Fruit fly (Drosophila melanogaster) whole organism, wandering third instar larva: ENCODE measurements around the gene CG10602.

Experiments used
- Abd-B ChIP-seq: fragments of >200 bp; optimal IDR thresholded peaks from 2 replicates; lab custom pipeline; 2017; ENCODE audit warnings: missing biosample characterization, missing genetic modification characterization
- CG32264 ChIP-seq: fragments of 200-800 bp; sonication (Bioruptor generic); optimal IDR thresholded peaks from 2 replicates; lab custom pipeline; 2016; ENCODE audit warnings: missing biosample characterization, missing genetic modification characterization
- CG9705 ChIP-seq: fragments of 200-800 bp; sonication (Bioruptor generic); optimal IDR thresholded peaks from 2 replicates; lab custom pipeline; 2018; ENCODE audit warnings: missing biosample characterization, mild to moderate bottlenecking, missing genetic modification characterization
- CrebA ChIP-seq: fragments of 200-800 bp; sonication (Bioruptor generic); optimal IDR thresholded peaks from 2 replicates; lab custom pipeline; 2016; ENCODE audit warnings: missing biosample characterization, mild to moderate bottlenecking, missing genetic modification characterization, borderline replicate concordance
- Dfd ChIP-seq: fragments of >200 bp; optimal IDR thresholded peaks from 2 replicates; lab custom pipeline; 2017; ENCODE audit warnings: missing biosample characterization, missing genetic modification characterization
- Dif ChIP-seq: fragments of 200-275, 200-300 bp; sonication (Bioruptor generic); optimal IDR thresholded peaks from 2 replicates; lab custom pipeline; 2018; ENCODE audit warnings: missing biosample characterization, missing genetic modification characterization; ENCODE audit not compliant: partially characterized antibody
- GATAd ChIP-seq: sonication (Bioruptor generic); optimal IDR thresholded peaks from 2 replicates; lab custom pipeline; 2016; ENCODE audit warnings: missing biosample characterization, missing genetic modification characterization
- HLH106 ChIP-seq: fragments of 200-800 bp; optimal IDR thresholded peaks from 3 replicates; lab custom pipeline; 2019; ENCODE audit warnings: missing biosample characterization, mild to moderate bottlenecking, missing genetic modification characterization, moderate library complexity
- Hnf4 ChIP-seq: fragments of 200-800 bp; sonication (Bioruptor generic); optimal IDR thresholded peaks from 2 replicates; lab custom pipeline; 2016; ENCODE audit warnings: missing biosample characterization, mild to moderate bottlenecking, missing genetic modification characterization
- Hr83 ChIP-seq: fragments of 200-300 bp; sonication (Bioruptor generic); optimal IDR thresholded peaks from 2 replicates; lab custom pipeline; 2016; ENCODE audit warnings: missing biosample characterization, mild to moderate bottlenecking, missing genetic modification characterization, moderate library complexity; ENCODE audit not compliant: poor library complexity, severe bottlenecking
- Jra ChIP-seq: sonication (Bioruptor generic); optimal IDR thresholded peaks from 2 replicates; lab custom pipeline; 2016; ENCODE audit warnings: missing biosample characterization, missing genetic modification characterization
- Mio ChIP-seq: sonication (Bioruptor generic); optimal IDR thresholded peaks from 2 replicates; lab custom pipeline; 2016; ENCODE audit warnings: missing biosample characterization, missing genetic modification characterization
- Myc ChIP-seq: fragments of >200 bp; optimal IDR thresholded peaks from 2 replicates; lab custom pipeline; 2017
- N ChIP-seq: fragments of >200 bp; optimal IDR thresholded peaks from 2 replicates; lab custom pipeline; 2018; ENCODE audit warnings: missing biosample characterization, missing external identifiers, missing genetic modification characterization
- OdsH ChIP-seq: fragments of 200-800 bp; sonication (Bioruptor generic); optimal IDR thresholded peaks from 2 replicates; lab custom pipeline; 2016; ENCODE audit warnings: missing biosample characterization, mild to moderate bottlenecking, missing genetic modification characterization
- Rel ChIP-seq, 2 experiments: fragments of 200-800 bp; sonication (Bioruptor generic) in 1 of 2; optimal IDR thresholded peaks; 2 replicates in 1 of 2; 3 replicates in 1 of 2; lab custom pipeline; 2016 to 2019; ENCODE audit warnings: mild to moderate bottlenecking in 2 of 2, missing biosample characterization in 2 of 2, missing genetic modification characterization in 2 of 2, moderate library complexity in 1 of 2
- Sp1 ChIP-seq: fragments of 200-800 bp; sonication (Bioruptor generic); optimal IDR thresholded peaks from 3 replicates; lab custom pipeline; 2019; ENCODE audit warnings: missing biosample characterization, mild to moderate bottlenecking, missing genetic modification characterization, moderate library complexity
- Vsx2 ChIP-seq: fragments of 200-300, 225-300 bp; sonication (Bioruptor generic); optimal IDR thresholded peaks from 2 replicates; lab custom pipeline; 2018; ENCODE audit warnings: missing biosample characterization, missing genetic modification characterization; ENCODE audit not compliant: partially characterized antibody
- br ChIP-seq: fragments of 200-800 bp; sonication (Bioruptor generic); optimal IDR thresholded peaks from 2 replicates; lab custom pipeline; 2016; ENCODE audit warnings: missing biosample characterization, missing genetic modification characterization
- brk ChIP-seq: fragments of 200-800 bp; sonication (Bioruptor generic); optimal IDR thresholded peaks from 2 replicates; lab custom pipeline; 2016; ENCODE audit warnings: missing biosample characterization, mild to moderate bottlenecking, missing genetic modification characterization
- dl ChIP-seq, 2 experiments: fragments of 175-275, 200-275 bp in 1 of 2; fragments of 200-275 bp in 1 of 2; sonication (Bioruptor generic); optimal IDR thresholded peaks; lab custom pipeline; 2018; ENCODE audit warnings: mild to moderate bottlenecking in 2 of 2, missing biosample characterization in 2 of 2, missing genetic modification characterization in 2 of 2, moderate library complexity in 2 of 2; ENCODE audit not compliant: partially characterized antibody in 2 of 2, insufficient read depth in 1 of 2
- dmrt93B ChIP-seq: fragments of 200-800 bp; sonication (Bioruptor generic); optimal IDR thresholded peaks from 2 replicates; lab custom pipeline; 2018; ENCODE audit warnings: missing biosample characterization, mild to moderate bottlenecking, missing genetic modification characterization
- ey ChIP-seq: fragments of 200-800 bp; sonication (Bioruptor generic); optimal IDR thresholded peaks from 2 replicates; lab custom pipeline; 2016; ENCODE audit warnings: missing biosample characterization, missing genetic modification characterization
- foxo ChIP-seq, 2 experiments: fragments of 200-800 bp; sonication (Bioruptor generic); optimal IDR thresholded peaks; 2 replicates in 1 of 2; 3 replicates in 1 of 2; lab custom pipeline; 2016 to 2017; ENCODE audit warnings: missing biosample characterization in 2 of 2, missing genetic modification characterization in 2 of 2
- fru ChIP-seq: fragments of 200-800 bp; sonication (Bioruptor generic); optimal IDR thresholded peaks from 3 replicates; lab custom pipeline; 2016; ENCODE audit warnings: missing biosample characterization, mild to moderate bottlenecking, missing genetic modification characterization
- h ChIP-seq: fragments of 200-800 bp; sonication (Bioruptor generic); optimal IDR thresholded peaks from 3 replicates; lab custom pipeline; 2016; ENCODE audit warnings: missing biosample characterization, mild to moderate bottlenecking, missing genetic modification characterization
- jim ChIP-seq: fragments of 175-275, 200-325 bp; sonication (Bioruptor generic); optimal IDR thresholded peaks from 2 replicates; lab custom pipeline; 2016; ENCODE audit warnings: missing biosample characterization, mild to moderate bottlenecking, missing genetic modification characterization
- lola ChIP-seq: fragments of >200 bp; optimal IDR thresholded peaks from 2 replicates; lab custom pipeline; 2017; ENCODE audit warnings: missing biosample characterization, missing genetic modification characterization
- pan ChIP-seq: fragments of >200 bp; optimal IDR thresholded peaks from 2 replicates; lab custom pipeline; 2017
- psq ChIP-seq: fragments of 200-800 bp; sonication (Bioruptor generic); optimal IDR thresholded peaks from 3 replicates; lab custom pipeline; 2017; ENCODE audit warnings: missing biosample characterization, mild to moderate bottlenecking, missing genetic modification characterization, moderate library complexity
- rgr ChIP-seq: fragments of 200-800 bp; sonication (Bioruptor generic); optimal IDR thresholded peaks from 3 replicates; lab custom pipeline; 2016; ENCODE audit warnings: missing biosample characterization, mild to moderate bottlenecking, missing genetic modification characterization
- sage ChIP-seq: fragments of 200-800 bp; sonication (Bioruptor generic); optimal IDR thresholded peaks from 2 replicates; lab custom pipeline; 2016; ENCODE audit warnings: missing biosample characterization, mild to moderate bottlenecking, missing genetic modification characterization
- sv ChIP-seq: fragments of 200-800 bp; sonication (Bioruptor generic); optimal IDR thresholded peaks from 3 replicates; lab custom pipeline; 2016; ENCODE audit warnings: missing biosample characterization, missing genetic modification characterization
- tai ChIP-seq: sonication (Bioruptor generic); optimal IDR thresholded peaks from 2 replicates; lab custom pipeline; 2016; ENCODE audit warnings: missing biosample characterization, missing genetic modification characterization
- usp ChIP-seq: fragments of >200 bp; optimal IDR thresholded peaks from 2 replicates; lab custom pipeline; 2017; ENCODE audit warnings: missing biosample characterization, missing genetic modification characterization
- woc ChIP-seq: sonication (Bioruptor generic); optimal IDR thresholded peaks from 2 replicates; lab custom pipeline; 2016; ENCODE audit warnings: missing biosample characterization, mild to moderate bottlenecking, missing genetic modification characterization

CG10602 gene

DNA sequence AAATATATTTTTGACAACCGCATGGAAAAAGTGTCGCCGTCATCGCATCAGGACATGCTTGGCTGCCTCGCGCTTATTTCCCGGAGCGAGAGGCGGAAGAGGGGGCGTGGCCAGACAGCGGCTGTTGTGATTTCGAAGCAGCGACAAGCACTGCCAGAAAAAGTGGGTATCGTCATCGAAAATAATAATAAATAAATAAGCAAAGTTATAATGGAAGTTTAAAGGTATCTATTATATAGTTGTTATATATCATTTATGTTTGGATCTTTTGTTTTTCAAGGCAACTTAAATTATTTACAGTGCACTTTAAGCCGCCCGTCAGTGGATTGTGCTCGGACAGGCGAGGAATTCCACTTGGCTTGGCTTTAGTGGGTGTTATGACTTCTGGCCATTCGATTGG is 30.3 kb upstream of the CG10602 start:
- TF ChIP-seq N (no peak), fru (GFP tag; lab: Kevin White, UChicago) (peak; percentile 38), ey (peak; percentile 16), foxo (GFP tag; optimal IDR thresholded peaks at IDR 0.05; lab: Kevin White, UChicago) (peak in 1 of 2 experiments; percentile 44), OdsH (GFP tag; lab: Kevin White, UChicago) (peak; percentile 12), usp (no peak), Sp1 (GFP tag; lab: Kevin White, UChicago) (peak; percentile 31), HLH106 (tag; lab: Kevin White, UChicago) (peak; percentile 37), rgr (GFP tag; lab: Kevin White, UChicago) (peak; percentile 2), h (GFP tag; lab: Kevin White, UChicago) (peak; percentile 12)
- TF ChIP-seq, all 38 proteins: peak for 8

DNA sequence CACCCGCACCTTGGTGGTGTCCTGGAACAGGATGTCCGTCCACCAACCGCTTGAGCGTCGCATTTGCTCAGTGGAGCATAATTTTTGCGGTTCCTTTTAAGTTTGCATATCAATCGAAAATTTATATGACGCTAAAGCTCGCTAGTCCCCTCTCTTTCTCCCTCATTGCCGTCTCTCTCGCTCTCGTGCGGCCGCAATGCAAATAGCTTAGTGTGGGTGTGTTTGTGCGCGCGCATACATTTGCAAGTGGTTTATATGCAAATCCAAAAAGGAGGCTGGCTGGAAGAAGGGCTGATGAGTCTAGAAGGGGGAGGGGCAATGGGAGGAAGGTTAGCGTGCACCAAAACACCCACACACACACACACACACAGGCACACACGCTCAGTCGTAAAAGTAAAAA is 27.9 kb upstream of the CG10602 start:
- no peak for TF ChIP-seq Jra (GFP tag; lab: Kevin White, UChicago)
- TF ChIP-seq psq (GFP tag; lab: Kevin White, UChicago): no peak
- no peak for TF ChIP-seq fru (GFP tag; lab: Kevin White, UChicago)
- TF ChIP-seq CG9705 (GFP tag; lab: Kevin White, UChicago): no peak
- no peak for TF ChIP-seq dmrt93B (GFP tag; lab: Kevin White, UChicago)
- no peak for TF ChIP-seq tai (GFP tag; lab: Kevin White, UChicago)
- TF ChIP-seq CrebA (GFP tag; lab: Kevin White, UChicago): no peak
- no peak for TF ChIP-seq Myc (lab: Kevin White, UChicago)

DNA sequence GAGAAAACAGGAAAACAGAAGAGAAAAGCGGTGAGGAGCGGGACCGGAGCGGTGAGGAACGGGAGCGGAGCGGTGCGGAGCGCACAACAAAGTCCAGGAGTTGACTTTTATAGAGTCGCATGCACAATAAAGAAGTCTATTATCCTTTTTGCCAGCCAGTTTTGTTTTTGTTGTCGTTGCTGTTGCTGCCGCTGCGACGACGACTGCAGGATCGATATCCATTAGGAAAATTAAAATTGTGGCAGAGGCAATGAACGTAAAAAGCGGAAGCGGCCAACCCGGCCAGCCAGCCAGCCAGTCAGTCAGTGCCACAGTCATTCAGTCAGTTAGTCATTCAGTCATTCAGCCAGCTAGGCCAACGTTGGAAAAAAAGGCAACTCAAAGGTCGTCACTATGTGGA is 25.7 kb upstream of the CG10602 start:
- no peak for TF ChIP-seq Mio
- TF ChIP-seq fru (GFP tag; lab: Kevin White, UChicago): no peak
- TF ChIP-seq GATAd (GFP tag; lab: Kevin White, UChicago): no peak
- no peak for TF ChIP-seq HLH106 (tag; lab: Kevin White, UChicago)
- TF ChIP-seq h (GFP tag; lab: Kevin White, UChicago): no peak
- TF ChIP-seq br (GFP tag; lab: Kevin White, UChicago): no peak
- no peak for TF ChIP-seq CG32264
- no peak for TF ChIP-seq dmrt93B (GFP tag; lab: Kevin White, UChicago)
- TF ChIP-seq Abd-B: no peak
- TF ChIP-seq Vsx2: no peak
- TF ChIP-seq pan: no peak
- TF ChIP-seq sage (GFP tag; lab: Kevin White, UChicago): no peak
- TF ChIP-seq CG9705 (GFP tag; lab: Kevin White, UChicago): no peak
- no peak for TF ChIP-seq jim (GFP tag; lab: Kevin White, UChicago)
- TF ChIP-seq Hnf4: no peak
- TF ChIP-seq psq (GFP tag; lab: Kevin White, UChicago): no peak
- no peak for TF ChIP-seq woc (GFP tag; lab: Kevin White, UChicago)
- TF ChIP-seq usp: no peak

DNA sequence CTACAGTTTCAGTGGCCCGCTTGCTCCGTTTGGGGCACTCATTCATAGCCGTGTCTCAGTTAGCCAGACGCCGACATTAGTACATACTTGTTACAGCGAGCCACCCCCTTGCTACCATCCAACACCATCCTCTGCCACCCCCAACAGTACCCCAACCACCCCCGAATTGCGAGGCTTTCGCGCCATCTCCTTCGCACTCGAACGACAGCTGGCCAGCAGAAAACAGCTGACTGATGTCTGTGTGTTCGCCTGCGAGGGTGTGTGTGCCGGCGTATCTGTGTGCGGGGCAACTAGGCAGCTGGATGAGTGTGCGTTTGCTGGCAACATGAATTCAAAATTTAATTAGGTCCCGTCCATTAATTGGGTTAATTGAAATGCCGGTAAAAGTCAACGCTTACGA is 23.7 kb upstream of the CG10602 start:
- TF ChIP-seq N: no peak
- no peak for TF ChIP-seq brk (GFP tag; lab: Kevin White, UChicago)
- no peak for TF ChIP-seq woc (GFP tag; lab: Kevin White, UChicago)
- TF ChIP-seq Vsx2: no peak
- no peak for TF ChIP-seq ey
- no peak for TF ChIP-seq foxo (GFP tag; optimal IDR thresholded peaks at IDR 0.05; lab: Kevin White, UChicago)
- TF ChIP-seq Hr83 (GFP tag; lab: Kevin White, UChicago): no peak
- no peak for TF ChIP-seq sv (GFP tag; lab: Kevin White, UChicago)
- no peak for TF ChIP-seq pan
- no peak for TF ChIP-seq HLH106 (tag; lab: Kevin White, UChicago)
- TF ChIP-seq rgr (GFP tag; lab: Kevin White, UChicago): no peak
- no peak for TF ChIP-seq CG9705 (GFP tag; lab: Kevin White, UChicago)
- TF ChIP-seq dmrt93B (GFP tag; lab: Kevin White, UChicago): no peak
- no peak for TF ChIP-seq CrebA (GFP tag; lab: Kevin White, UChicago)
- no peak for TF ChIP-seq h (GFP tag; lab: Kevin White, UChicago)

DNA sequence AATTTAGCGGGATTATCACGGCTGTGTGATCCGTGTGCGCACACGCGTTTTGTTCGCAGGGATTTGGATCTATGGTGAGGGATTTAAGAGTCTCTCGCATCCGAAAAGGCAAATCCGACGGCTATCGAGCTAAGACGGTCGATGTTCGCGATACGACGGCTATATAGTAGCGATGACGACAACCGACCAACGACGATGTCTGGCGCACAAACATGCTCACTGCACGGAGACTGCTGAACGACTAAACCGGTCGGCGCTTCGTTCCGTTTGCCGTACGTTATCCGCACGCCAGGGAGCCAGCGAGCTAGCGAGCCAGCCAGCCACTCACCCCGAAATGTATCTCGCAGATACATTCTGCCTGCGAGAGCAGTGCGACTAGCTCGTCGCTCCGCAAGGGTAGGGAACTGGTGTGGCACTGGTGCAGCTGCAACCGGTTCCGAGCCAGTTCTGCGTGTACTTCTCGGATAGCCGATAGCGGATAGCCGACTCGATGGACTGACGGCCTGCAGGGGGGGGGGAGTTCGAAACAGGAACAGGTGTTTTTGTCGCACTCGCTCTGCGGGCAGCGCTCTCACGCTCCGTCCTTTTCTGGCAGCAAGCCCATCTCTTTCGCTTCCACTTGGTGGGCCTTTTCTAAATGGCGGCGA is 22.1 kb upstream of the CG10602 start, which contains the start of gene tup:
Gene tup, minus strand, starts transcription at position 248 of the 647 bp plus-strand sequence.
- TF ChIP-seq psq (GFP tag; lab: Kevin White, UChicago) (peak; percentile 12), h (GFP tag; lab: Kevin White, UChicago) (peak; percentile 41), OdsH (GFP tag; lab: Kevin White, UChicago) (no peak), Hr83 (GFP tag; lab: Kevin White, UChicago) (peak; percentile 21), Sp1 (GFP tag; lab: Kevin White, UChicago) (peak; percentile 7), br (GFP tag; lab: Kevin White, UChicago) (peak; percentile 9), woc (GFP tag; lab: Kevin White, UChicago) (no peak), sv (GFP tag; lab: Kevin White, UChicago) (no peak), Abd-B (no peak), Rel (GFP tag; optimal IDR thresholded peaks at IDR 0.05; lab: Kevin White, UChicago) (no peak), Rel (tag; optimal IDR thresholded peaks at IDR 0.05; lab: Kevin White, UChicago) (peak; percentile 21), ey (no peak), foxo (GFP tag; optimal IDR thresholded peaks at IDR 0.05; lab: Kevin White, UChicago) (peak in 1 of 2 experiments; percentile 2), rgr (GFP tag; lab: Kevin White, UChicago) (peak; percentile 24), CG9705 (GFP tag; lab: Kevin White, UChicago) (no peak), Hnf4 (no peak), dl (GFP tag; optimal IDR thresholded peaks at IDR 0.05; lab: Kevin White, UChicago; ENCODE audit: insufficient read depth in 1 of 2, partially characterized antibody in 2 of 2) (peak; percentile 10 to 73), lola (GFP tag; lab: Kevin White, UChicago) (no peak), tai (GFP tag; lab: Kevin White, UChicago) (no peak), Vsx2 (peak; percentile 91), N (no peak), Dif (GFP tag; lab: Kevin White, UChicago) (peak; percentile 94), fru (GFP tag; lab: Kevin White, UChicago) (no peak), Dfd (GFP tag; lab: Kevin White, UChicago) (no peak)
